Fruit fly (Drosophila melanogaster): ENCODE results near the gene CG5402.

Gene CG5402

DNA sequence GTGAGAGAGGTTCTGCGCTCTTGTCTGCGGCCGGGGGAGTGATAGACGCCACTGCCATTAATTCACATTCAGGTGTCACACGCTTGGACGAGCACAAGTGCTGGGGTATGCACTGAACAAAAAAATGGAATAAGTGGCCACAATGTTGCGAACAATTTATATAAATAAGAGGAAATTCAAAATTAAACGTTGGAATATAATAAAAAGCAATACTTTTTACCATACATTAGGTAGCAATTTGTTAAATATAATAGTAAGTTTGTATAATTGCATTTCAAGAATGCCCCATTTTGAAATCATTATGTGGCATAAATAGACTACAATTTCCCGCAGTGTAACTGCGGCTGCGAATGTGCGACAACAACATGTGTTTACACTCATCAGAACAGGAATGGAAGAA lies 17.1 kb upstream of the CG5402 start (continued):
- TF ChIP-seq ken (GFP tag; IDR thresholded peaks at IDR 0.05) (no peak), salm (tag; optimal IDR thresholded peaks at IDR 0.05) (no peak), Mrtf (GFP tag; IDR thresholded peaks at IDR 0.05) (no peak), E2f2 (GFP tag; IDR thresholded peaks at IDR 0.05) (no peak), CG12299 (tag; optimal IDR thresholded peaks at IDR 0.05) (no peak), knrl (GFP tag; IDR thresholded peaks at IDR 0.05; ENCODE audit: partially characterized antibody) (no peak), CG10147 (GFP tag; optimal IDR thresholded peaks at IDR 0.05) (no peak), CG31441 (GFP tag; IDR thresholded peaks at IDR 0.05) (0 out of 2 replicates have a peak, but pooled peaks have one; percentile 32), oc (tag; optimal IDR thresholded peaks at IDR 0.05) (no peak), Hsf (GFP tag; optimal IDR thresholded peaks at IDR 0.05) (no peak), CG31365 (tag; optimal IDR thresholded peaks at IDR 0.05) (no peak), tin (GFP tag; optimal IDR thresholded peaks at IDR 0.05) (no peak), CG2678 (tag; optimal IDR thresholded peaks at IDR 0.05) (peak; percentile 9), kah (GFP tag; optimal IDR thresholded peaks at IDR 0.05) (no peak), CG10431 (GFP tag; optimal IDR thresholded peaks at IDR 0.05) (no peak), so (GFP tag; IDR thresholded peaks at IDR 0.05) (no peak), Eip74EF (GFP tag; optimal IDR thresholded peaks at IDR 0.05) (no peak), CrebB (tag; optimal IDR thresholded peaks at IDR 0.05) (no peak), sqz (GFP tag; optimal IDR thresholded peaks at IDR 0.05) (no peak), Dip3 (GFP tag; optimal IDR thresholded peaks at IDR 0.05) (no peak), zen2 (GFP tag; IDR thresholded peaks at IDR 0.05; ENCODE audit: partially characterized antibody) (no peak), her (GFP tag; optimal IDR thresholded peaks at IDR 0.05) (no peak), fu2 (GFP tag; optimal IDR thresholded peaks at IDR 0.05) (no peak), da (GFP tag; optimal IDR thresholded peaks at IDR 0.05) (no peak), bigmax (GFP tag; optimal IDR thresholded peaks at IDR 0.05) (no peak), Sox100B (GFP tag; optimal IDR thresholded peaks at IDR 0.05) (no peak), sug (tag; optimal IDR thresholded peaks at IDR 0.05) (no peak), vfl (GFP tag; optimal IDR thresholded peaks at IDR 0.05) (no peak), Hr3 (GFP tag; optimal IDR thresholded peaks at IDR 0.05) (no peak), en (GFP tag; optimal IDR thresholded peaks at IDR 0.05) (no peak), twi (tag; optimal IDR thresholded peaks at IDR 0.05) (no peak), CG3281 (GFP tag; optimal IDR thresholded peaks at IDR 0.05) (peak; percentile 4), cad (GFP tag; optimal IDR thresholded peaks at IDR 0.05) (no peak), HLH54F (GFP tag; optimal IDR thresholded peaks at IDR 0.05) (no peak), CG13894 (tag; optimal IDR thresholded peaks at IDR 0.05) (no peak), usp (GFP tag; optimal IDR thresholded peaks at IDR 0.05) (no peak), gem (tag; optimal IDR thresholded peaks at IDR 0.05) (peak; percentile 23), CG6254 (GFP tag; optimal IDR thresholded peaks at IDR 0.05) (no peak), Asciz (GFP tag; optimal IDR thresholded peaks at IDR 0.05) (no peak), Dfd (GFP tag; optimal IDR thresholded peaks at IDR 0.05) (no peak), PHDP (tag; optimal IDR thresholded peaks at IDR 0.05) (no peak), CG17359 (tag; optimal IDR thresholded peaks at IDR 0.05) (no peak), cato (GFP tag; optimal IDR thresholded peaks at IDR 0.05; ENCODE audit: borderline replicate concordance) (no peak), CG6175 (GFP tag; IDR thresholded peaks at IDR 0.05) (no peak), gsb-n (tag; optimal IDR thresholded peaks at IDR 0.05) (no peak), slp2 (GFP tag; optimal IDR thresholded peaks at IDR 0.05) (no peak), CG4424 (GFP tag; optimal IDR thresholded peaks at IDR 0.05) (no peak), Blimp-1 (GFP tag; optimal IDR thresholded peaks at IDR 0.05) (no peak), CG12769 (tag; optimal IDR thresholded peaks at IDR 0.05) (no peak), CG4617 (GFP tag; optimal IDR thresholded peaks at IDR 0.05; ENCODE audit: borderline replicate concordance) (no peak), Ets65A (GFP tag) (peak; percentile 90), HLH4C (GFP tag; IDR thresholded peaks at IDR 0.05; ENCODE audit: partially characterized antibody) (no peak)

All from whole organism, embryonic.